Worm (Caenorhabditis elegans): ENCODE measurements around the gene lev-9.

Gene lev-9

DNA sequence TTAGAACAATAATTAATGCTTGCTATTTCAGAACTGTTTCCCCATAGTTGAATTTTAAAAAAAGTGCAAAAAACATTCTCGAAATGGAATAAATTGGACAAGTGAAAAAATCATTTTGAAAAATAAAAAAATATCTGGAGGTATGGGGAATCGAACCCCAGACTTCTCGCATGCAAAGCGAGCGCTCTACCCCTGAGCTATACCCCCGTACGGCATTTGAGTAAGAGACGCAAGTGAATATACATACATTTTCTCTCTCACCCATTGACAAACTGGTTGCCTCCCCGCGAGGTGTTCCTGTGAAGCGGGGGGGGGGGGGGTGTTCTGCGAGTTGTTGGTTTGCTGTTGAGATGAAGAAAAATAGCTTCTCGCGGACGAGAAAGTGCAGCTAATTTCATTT, 611 bp upstream of the lev-9 start:
- TF ChIP-seq Y56A3A.18 (GFP tag; IDR thresholded peaks at IDR 0.05) (peak; percentile 94), nhr-90 (tag; optimal IDR thresholded peaks at IDR 0.05) (peak; percentile 91), F33H1.4 (GFP tag; IDR thresholded peaks at IDR 0.05) (0 out of 2 replicates have a peak, but pooled peaks have one; percentile 16), F49E8.2 (tag; optimal IDR thresholded peaks at IDR 0.05; ENCODE audit: insufficient read depth) (peak; percentile 26), T07F8.4 (tag; optimal IDR thresholded peaks at IDR 0.05) (peak; percentile 74), mcd-1 (GFP tag; IDR thresholded peaks at IDR 0.05) (peak; percentile 72), rec-8 (tag; optimal IDR thresholded peaks at IDR 0.05) (peak; percentile 76 to 90), D2030.7 (GFP tag; IDR thresholded peaks at IDR 0.05) (peak; percentile 83), nhr-120 (GFP tag; IDR thresholded peaks at IDR 0.05) (peak; percentile 84; the same call in 1 of the 2 replicates), hsf-1 (GFP tag; IDR thresholded peaks at IDR 0.05) (peak; percentile 65; the same call in 1 of the 2 replicates), bed-2 (GFP tag; IDR thresholded peaks at IDR 0.05) (0 out of 2 replicates have a peak, but pooled peaks have one; percentile 32), Y95B8A.8 (GFP tag; IDR thresholded peaks at IDR 0.05) (0 out of 2 replicates have a peak, but pooled peaks have one; percentile 15), somi-1 (GFP tag; optimal IDR thresholded peaks at IDR 0.05) (peak; percentile 77), hlh-26 (GFP tag; conservative IDR thresholded peaks at IDR 0.05) (0 out of 2 replicates have a peak, but pooled peaks have one; percentile 63), ztf-3 (GFP tag; optimal IDR thresholded peaks at IDR 0.05) (no peak), cebp-2 (GFP tag; IDR thresholded peaks at IDR 0.05) (peak; percentile 90), sptf-2 (GFP tag; optimal IDR thresholded peaks at IDR 0.05) (peak; percentile 95), xnd-1 (tag; optimal IDR thresholded peaks at IDR 0.05) (no peak), sea-2 (GFP tag; IDR thresholded peaks at IDR 0.05) (no peak), F22D6.2 (tag; optimal IDR thresholded peaks at IDR 0.05) (peak; percentile 45), dox-1 (GFP tag; IDR thresholded peaks at IDR 0.05) (peak; percentile 93), let-607 (tag; optimal IDR thresholded peaks at IDR 0.05) (peak; percentile 57 to 68), let-526 (GFP tag; IDR thresholded peaks at IDR 0.05) (peak; percentile 80), unc-62 (GFP tag; optimal IDR thresholded peaks at IDR 0.05) (no peak), rpc-1 (optimal IDR thresholded peaks at IDR 0.05) (peak; percentile 96), rpc-1 (tag; optimal IDR thresholded peaks at IDR 0.05) (peak; percentile 96), snpc-1.1 (tag; optimal IDR thresholded peaks at IDR 0.05; ENCODE audit: insufficient read depth) (peak; percentile 72), mes-4 (tag; optimal IDR thresholded peaks at IDR 0.05) (peak; percentile 75), B0261.1 (tag; optimal IDR thresholded peaks at IDR 0.05) (peak; percentile 90), egl-18 (GFP tag; IDR thresholded peaks at IDR 0.05) (peak; percentile 84), madf-3 (GFP tag; IDR thresholded peaks at IDR 0.05) (peak; percentile 86; the same call in 1 of the 2 replicates), tbp1 (GFP tag; optimal IDR thresholded peaks at IDR 0.05) (peak; percentile 92), Y67H2A.10 (GFP tag; conservative IDR thresholded peaks at IDR 0.05) (no peak), cebp-1 (GFP tag; IDR thresholded peaks at IDR 0.05) (peak; percentile 54; the same call in 1 of the 2 replicates), cebp-1 (tag; optimal IDR thresholded peaks at IDR 0.05) (peak; percentile 79), madf-10 (tag; optimal IDR thresholded peaks at IDR 0.05) (peak; percentile 70), B0019.2 (GFP tag; conservative IDR thresholded peaks at IDR 0.05) (0 out of 2 replicates have a peak, but pooled peaks have one; percentile 30), ceh-91 (GFP tag; IDR thresholded peaks at IDR 0.05) (no peak), tbx-9 (tag; optimal IDR thresholded peaks at IDR 0.05; ENCODE audit: borderline replicate concordance) (no peak), lir-1 (GFP tag; conservative IDR thresholded peaks at IDR 0.05) (peak; percentile 55; the same call in 1 of the 2 replicates), C06A6.2 (GFP tag; conservative IDR thresholded peaks at IDR 0.05) (no peak), attf-3 (GFP tag; conservative IDR thresholded peaks at IDR 0.05) (no peak), Y79H2A.3 (GFP tag; conservative IDR thresholded peaks at IDR 0.05) (no peak), ztf-28 (GFP tag; IDR thresholded peaks at IDR 0.05) (peak; percentile 74; the same call in 1 of the 2 replicates), mel-28 (tag; optimal IDR thresholded peaks at IDR 0.05; ENCODE audit: borderline replicate concordance) (peak; percentile 42), B0035.1 (tag; optimal IDR thresholded peaks at IDR 0.05) (peak; percentile 81), Y53F4B.3 (GFP tag; IDR thresholded peaks at IDR 0.05) (0 out of 2 replicates have a peak, but pooled peaks have one; percentile 35), F10E7.11 (tag; optimal IDR thresholded peaks at IDR 0.05) (peak; percentile 76)

Measured in whole organism, young adult.